Fruit fly (Drosophila melanogaster) whole organism, embryonic: ENCODE data around the gene Gr64a.

Source experiments
- Atf6 ChIP-seq: fragments of 200-800 bp; sonication (Bioruptor generic); IDR thresholded peaks from 2 replicates; pipeline ENCODE4 v1.3.6; 2022; ENCODE audit warnings: missing biosample characterization, missing genetic modification characterization
- CG11093 ChIP-seq: fragments of 200-800 bp; sonication (Bioruptor generic); IDR thresholded peaks from 3 replicates; pipeline ENCODE4 v1.3.6; 2022; ENCODE audit warnings: missing biosample characterization, missing genetic modification characterization
- CG11398 ChIP-seq: fragments of 200-800 bp; sonication (Bioruptor generic); optimal IDR thresholded peaks from 2 replicates; lab custom pipeline; 2016; ENCODE audit warnings: missing biosample characterization, missing genetic modification characterization
- CG12942 ChIP-seq: fragments of 200-800 bp; sonication (Bioruptor generic); optimal IDR thresholded peaks from 3 replicates; lab custom pipeline; 2016; ENCODE audit warnings: missing biosample characterization, missing genetic modification characterization
- CG1603 ChIP-seq: fragments of 200-800 bp; sonication (Bioruptor generic); optimal IDR thresholded peaks from 2 replicates; lab custom pipeline; 2019; ENCODE audit warnings: missing biosample characterization, mild to moderate bottlenecking, missing genetic modification characterization, moderate library complexity
- CG17829 ChIP-seq: fragments of 200-800 bp; optimal IDR thresholded peaks from 2 replicates; lab custom pipeline; 2019; ENCODE audit warnings: missing biosample characterization, mild to moderate bottlenecking, missing genetic modification characterization, moderate library complexity
- CG18599 ChIP-seq: fragments of 200-800 bp; sonication (Bioruptor generic); optimal IDR thresholded peaks from 3 replicates; lab custom pipeline; 2017; ENCODE audit warnings: missing biosample characterization, missing genetic modification characterization, mild to moderate bottlenecking, moderate library complexity, missing genetic modification reagents
- CG31388 ChIP-seq: fragments of 200-800 bp; sonication (Bioruptor generic); optimal IDR thresholded peaks from 2 replicates; lab custom pipeline; 2016; ENCODE audit warnings: missing biosample characterization, missing genetic modification characterization
- CG33213 ChIP-seq: fragments of 200-800 bp; sonication (Bioruptor generic); optimal IDR thresholded peaks from 3 replicates; lab custom pipeline; 2016; ENCODE audit warnings: missing biosample characterization, missing genetic modification characterization
- CG3995 ChIP-seq: fragments of 200-800 bp; sonication (Bioruptor generic); optimal IDR thresholded peaks from 3 replicates; lab custom pipeline; 2016; ENCODE audit warnings: missing biosample characterization, missing genetic modification characterization
- CG5953 ChIP-seq: fragments of 200-800 bp; sonication (Bioruptor generic); IDR thresholded peaks from 2 replicates; pipeline ENCODE4 v1.3.6; 2022; ENCODE audit warnings: missing biosample characterization, missing genetic modification characterization
- CG9727 ChIP-seq: fragments of 200-800 bp; sonication (Bioruptor generic); optimal IDR thresholded peaks from 3 replicates; lab custom pipeline; 2017; ENCODE audit warnings: missing biosample characterization, mild to moderate bottlenecking, missing genetic modification characterization
- CkIIα-i1 ChIP-seq: fragments of 200-800 bp; sonication (Bioruptor generic); IDR thresholded peaks from 2 replicates; pipeline ENCODE4 v1.3.6; 2022; ENCODE audit warnings: missing biosample characterization, missing genetic modification characterization
- D ChIP-seq, 2 experiments: fragments of 200-800 bp in 1 of 2; fragments of >200 bp in 1 of 2; sonication (Bioruptor generic) in 1 of 2; optimal IDR thresholded peaks; 2 replicates in 1 of 2; 3 replicates in 1 of 2; lab custom pipeline; 2017; ENCODE audit warnings: mild to moderate bottlenecking in 1 of 2, missing biosample characterization in 1 of 2, missing genetic modification characterization in 1 of 2, missing genetic modification reagents in 1 of 2
- E2f2 ChIP-seq: fragments of 200-800 bp; sonication (Bioruptor generic); IDR thresholded peaks from 2 replicates; pipeline ENCODE4 v1.3.6; 2022; ENCODE audit warnings: missing biosample characterization, missing genetic modification characterization
- Hand ChIP-seq: fragments of 200-800 bp; sonication (Bioruptor generic); optimal IDR thresholded peaks from 2 replicates; lab custom pipeline; 2017; ENCODE audit warnings: mild to moderate bottlenecking, missing biosample characterization, missing genetic modification reagents, missing genetic modification characterization
- HmgZ ChIP-seq: fragments of 200-800 bp; sonication (Bioruptor generic); optimal IDR thresholded peaks from 2 replicates; lab custom pipeline; 2018; ENCODE audit warnings: missing biosample characterization, mild to moderate bottlenecking, missing genetic modification characterization
- Hr51 ChIP-seq, 2 experiments: fragments of 200-800 bp; sonication (Bioruptor generic); optimal IDR thresholded peaks; 2 replicates in 1 of 2; 3 replicates in 1 of 2; lab custom pipeline; 2016 to 2018; ENCODE audit warnings: missing biosample characterization in 2 of 2, missing genetic modification characterization in 2 of 2, mild to moderate bottlenecking in 1 of 2, moderate library complexity in 1 of 2
- MESR4 ChIP-seq: fragments of 200-800 bp; sonication (Bioruptor generic); optimal IDR thresholded peaks from 2 replicates; lab custom pipeline; 2018; ENCODE audit warnings: missing biosample characterization, mild to moderate bottlenecking, missing genetic modification characterization, moderate library complexity
- Meics ChIP-seq: fragments of 200-800 bp; sonication (Bioruptor generic); optimal IDR thresholded peaks from 2 replicates; lab custom pipeline; 2017; ENCODE audit warnings: missing biosample characterization, mild to moderate bottlenecking, missing genetic modification characterization
- NC2α ChIP-seq: fragments of 200-800 bp; sonication (Bioruptor generic); optimal IDR thresholded peaks from 2 replicates; lab custom pipeline; 2016; ENCODE audit warnings: missing biosample characterization, missing genetic modification characterization
- NC2β ChIP-seq: fragments of 200-800 bp; sonication (Bioruptor generic); optimal IDR thresholded peaks from 2 replicates; lab custom pipeline; 2016; ENCODE audit warnings: missing biosample characterization, missing genetic modification characterization
- Nf-YC ChIP-seq: fragments of 200-800 bp; optimal IDR thresholded peaks from 3 replicates; lab custom pipeline; 2019; ENCODE audit warnings: missing biosample characterization, mild to moderate bottlenecking, missing genetic modification characterization, moderate library complexity
- Six4 ChIP-seq: fragments of 200-800 bp; sonication (Bioruptor generic); optimal IDR thresholded peaks from 2 replicates; lab custom pipeline; 2016; ENCODE audit warnings: missing biosample characterization, missing genetic modification characterization
- Sox100B ChIP-seq: fragments of 200-800 bp; sonication (Bioruptor generic); optimal IDR thresholded peaks from 3 replicates; lab custom pipeline; 2018; ENCODE audit warnings: missing biosample characterization, mild to moderate bottlenecking, missing genetic modification characterization
- Sry-β ChIP-seq: fragments of 200-800 bp; sonication (Bioruptor generic); optimal IDR thresholded peaks from 2 replicates; lab custom pipeline; 2018; ENCODE audit warnings: missing biosample characterization, mild to moderate bottlenecking, missing genetic modification characterization, moderate library complexity
- ab ChIP-seq: fragments of 200-800 bp; sonication (Bioruptor generic); optimal IDR thresholded peaks from 2 replicates; lab custom pipeline; 2016; ENCODE audit warnings: missing biosample characterization, missing genetic modification characterization
- al ChIP-seq: fragments of 200-800 bp; sonication (Bioruptor generic); IDR thresholded peaks from 2 replicates; pipeline ENCODE4 v1.3.6; 2022; ENCODE audit warnings: missing biosample characterization, missing genetic modification characterization
- chinmo ChIP-seq: fragments of 200-800 bp; sonication (Bioruptor generic); IDR thresholded peaks from 4 replicates; pipeline ENCODE4 v1.3.6; 2022; ENCODE audit warnings: missing biosample characterization, missing genetic modification characterization; ENCODE audit not compliant: partially characterized antibody
- cwo ChIP-seq: fragments of 200-800 bp; sonication (Bioruptor generic); optimal IDR thresholded peaks from 3 replicates; lab custom pipeline; 2017; ENCODE audit warnings: missing biosample characterization, missing genetic modification characterization, mild to moderate bottlenecking, moderate library complexity, missing genetic modification reagents
- dan ChIP-seq: fragments of 200-800 bp; sonication (Bioruptor generic); IDR thresholded peaks from 2 replicates; pipeline ENCODE4 v1.3.6; 2022; ENCODE audit warnings: missing biosample characterization, missing genetic modification characterization
- dimm ChIP-seq: fragments of 200-800 bp; sonication (Bioruptor generic); IDR thresholded peaks from 2 replicates; pipeline ENCODE4 v1.3.6; 2022; ENCODE audit warnings: missing biosample characterization, missing genetic modification characterization
- dmrt99B ChIP-seq: fragments of 200-800 bp; sonication (Bioruptor generic); optimal IDR thresholded peaks from 2 replicates; lab custom pipeline; 2018; ENCODE audit warnings: missing biosample characterization, mild to moderate bottlenecking, missing genetic modification characterization, moderate library complexity
- eve ChIP-seq, 2 experiments: fragments of >200 bp; optimal IDR thresholded peaks; 2 replicates each; lab custom pipeline; 2017; ENCODE audit warnings: missing biosample characterization in 2 of 2, missing genetic modification characterization in 2 of 2
- gce ChIP-seq: fragments of 200-800 bp; sonication (Bioruptor generic); IDR thresholded peaks from 3 replicates; pipeline ENCODE4 v1.3.6; 2022; ENCODE audit warnings: missing biosample characterization, missing genetic modification characterization
- her ChIP-seq: fragments of 200-800 bp; sonication (Bioruptor generic); optimal IDR thresholded peaks from 2 replicates; lab custom pipeline; 2016; ENCODE audit warnings: missing biosample characterization, missing genetic modification characterization
- onecut ChIP-seq: fragments of 200-800 bp; sonication (Bioruptor generic); IDR thresholded peaks from 2 replicates; pipeline ENCODE4 v1.3.6; 2022; ENCODE audit warnings: missing biosample characterization, missing genetic modification characterization
- rib ChIP-seq: fragments of 200-800 bp; sonication (Bioruptor generic); IDR thresholded peaks from 2 replicates; pipeline ENCODE4 v1.3.6; 2022; ENCODE audit warnings: missing biosample characterization, missing genetic modification characterization
- ro ChIP-seq: fragments of 200-800 bp; sonication (Bioruptor generic); IDR thresholded peaks from 2 replicates; pipeline ENCODE4 v1.3.6; 2022; ENCODE audit warnings: missing biosample characterization, missing genetic modification characterization
- salm ChIP-seq: fragments of 200-800 bp; sonication (Bioruptor generic); optimal IDR thresholded peaks from 2 replicates; lab custom pipeline; 2018; ENCODE audit warnings: missing biosample characterization, mild to moderate bottlenecking, missing genetic modification characterization
- sc ChIP-seq, 3 experiments: fragments of >200 bp in 2 of 3; fragments of 200-800 bp in 1 of 3; sonication (Bioruptor generic) in 1 of 3; optimal IDR thresholded peaks; 2 replicates in 2 of 3; 3 replicates in 1 of 3; lab custom pipeline; 2017; ENCODE audit warnings: mild to moderate bottlenecking in 1 of 3, missing biosample characterization in 1 of 3, missing genetic modification characterization in 1 of 3, missing genetic modification reagents in 1 of 3
- schlank ChIP-seq: fragments of 200-800 bp; sonication (Bioruptor generic); optimal IDR thresholded peaks from 2 replicates; lab custom pipeline; 2018; ENCODE audit warnings: missing biosample characterization, mild to moderate bottlenecking, missing genetic modification characterization
- sisA ChIP-seq: fragments of 200-800 bp; sonication (Bioruptor generic); IDR thresholded peaks from 2 replicates; pipeline ENCODE4 v1.3.6; 2022; ENCODE audit warnings: missing biosample characterization, missing genetic modification characterization
- slp2 ChIP-seq: fragments of 200-800 bp; sonication (Bioruptor generic); optimal IDR thresholded peaks from 2 replicates; lab custom pipeline; 2016; ENCODE audit warnings: missing biosample characterization, missing genetic modification characterization
- sqz ChIP-seq: fragments of 200-800 bp; sonication (Bioruptor generic); optimal IDR thresholded peaks from 3 replicates; lab custom pipeline; 2018; ENCODE audit warnings: missing biosample characterization, mild to moderate bottlenecking, missing genetic modification characterization
- toy ChIP-seq: fragments of 200-800 bp; sonication (Bioruptor generic); IDR thresholded peaks from 2 replicates; pipeline ENCODE4 v1.3.6; 2022; ENCODE audit warnings: missing biosample characterization, missing genetic modification characterization
- z ChIP-seq: fragments of 200-800 bp; sonication (Bioruptor generic); IDR thresholded peaks from 3 replicates; pipeline ENCODE4 v1.3.6; 2022; ENCODE audit warnings: missing biosample characterization, missing genetic modification characterization
- zen ChIP-seq: fragments of 200-800 bp; sonication (Bioruptor generic); optimal IDR thresholded peaks from 3 replicates; lab custom pipeline; 2018; ENCODE audit warnings: missing biosample characterization, mild to moderate bottlenecking, missing genetic modification characterization, moderate library complexity
- zen2 ChIP-seq: fragments of 200-800 bp; sonication (Bioruptor generic); IDR thresholded peaks from 3 replicates; pipeline ENCODE4 v1.3.6; 2022; ENCODE audit warnings: missing biosample characterization, missing genetic modification characterization; ENCODE audit not compliant: partially characterized antibody
- zfh1 ChIP-seq: fragments of 200-800 bp; sonication (Bioruptor generic); IDR thresholded peaks from 3 replicates; pipeline ENCODE4 v1.3.6; 2022; ENCODE audit warnings: missing biosample characterization, missing genetic modification characterization

Gr64a gene

dm6 chr3L:3983466-3983946 is 43.1 kb upstream of the Gr64a start, which contains the start of gene scrt (continued):
- TF ChIP-seq dmrt99B (peak; percentile 43), CG3995 (GFP tag; lab: Kevin White, UChicago) (no peak), Atf6 (GFP tag; lab: Robert Waterston, UW) (no peak), sisA (GFP tag; lab: Robert Waterston, UW) (peak; percentile 59; the same call in 1 of the 2 replicates), Six4 (GFP tag; lab: Kevin White, UChicago) (no peak), NC2β (peak; percentile 32), schlank (tag; lab: Kevin White, UChicago) (no peak), her (GFP tag; lab: Kevin White, UChicago) (no peak), CG17829 (tag; lab: Kevin White, UChicago) (peak; percentile 66), rib (GFP tag; lab: Robert Waterston, UW) (no peak), CG33213 (GFP tag; lab: Kevin White, UChicago) (no peak), eve (GFP tag; optimal IDR thresholded peaks at IDR 0.05; lab: Kevin White, UChicago) (peak in 1 of 2 experiments; percentile 8), gce (GFP tag; lab: Robert Waterston, UW) (0 out of 3 replicates have a peak, but pooled peaks have one; percentile 21), onecut (peak; percentile 61), CG11093 (GFP tag; lab: Robert Waterston, UW) (no peak), CG5953 (GFP tag; lab: Robert Waterston, UW) (no peak; the same call in 1 of the 2 replicates), Nf-YC (tag; lab: Kevin White, UChicago) (no peak), CG12942 (no peak), CkIIα-i1 (no peak), Hr51 (GFP tag; optimal IDR thresholded peaks at IDR 0.05; lab: Kevin White, UChicago) (peak in 1 of 2 experiments; percentile 75), NC2α (GFP tag; lab: Kevin White, UChicago) (no peak), CG9727 (peak; percentile 86), CG18599 (GFP tag; lab: Kevin White, UChicago) (peak; percentile 57), ro (GFP tag; lab: Robert Waterston, UW) (no peak), E2f2 (GFP tag; lab: Robert Waterston, UW) (peak; percentile 15; the same call in 1 of the 2 replicates), sqz (no peak), Sox100B (GFP tag; lab: Kevin White, UChicago) (no peak), Sry-β (GFP tag; lab: Kevin White, UChicago) (no peak), CG11398 (GFP tag; lab: Kevin White, UChicago) (peak; percentile 22), zfh1 (GFP tag; lab: Robert Waterston, UW) (peak; percentile 76), toy (GFP tag; lab: Robert Waterston, UW) (no peak), zen2 (GFP tag; lab: Robert Waterston, UW) (no peak), dan (GFP tag; lab: Robert Waterston, UW) (no peak), al (GFP tag; lab: Robert Waterston, UW) (no peak), salm (tag; lab: Kevin White, UChicago) (no peak), sc (optimal IDR thresholded peaks at IDR 0.05; lab: Kevin White, UChicago) (no peak), sc (GFP tag; optimal IDR thresholded peaks at IDR 0.05; lab: Kevin White, UChicago) (no peak), cwo (GFP tag; lab: Kevin White, UChicago) (no peak), D (optimal IDR thresholded peaks at IDR 0.05; lab: Kevin White, UChicago) (peak; percentile 55), D (GFP tag; optimal IDR thresholded peaks at IDR 0.05; lab: Kevin White, UChicago) (peak; percentile 57), z (GFP tag; lab: Robert Waterston, UW) (no peak), Hand (GFP tag; lab: Kevin White, UChicago) (peak; percentile 29), CG1603 (tag; lab: Kevin White, UChicago) (peak; percentile 54), Meics (GFP tag; lab: Kevin White, UChicago) (peak; percentile 35), HmgZ (tag; lab: Kevin White, UChicago) (peak; percentile 51), zen (peak; percentile 95), dimm (GFP tag; lab: Robert Waterston, UW) (no peak), ab (GFP tag; lab: Kevin White, UChicago) (no peak), chinmo (GFP tag; lab: Robert Waterston, UW) (no peak), MESR4 (GFP tag; lab: Kevin White, UChicago) (no peak), CG31388 (GFP tag; lab: Kevin White, UChicago) (no peak), slp2 (GFP tag; lab: Kevin White, UChicago) (no peak)
